Fruit fly (Drosophila melanogaster) whole organism, embryonic: ENCODE data around the gene Oatp33Eb.

ENCODE experiments used
- Bdp1 ChIP-seq: fragments of 200-800 bp; sonication (Bioruptor generic); optimal IDR thresholded peaks from 3 replicates; lab custom pipeline; 2016; ENCODE audit warnings: missing biosample characterization, missing genetic modification characterization
- CG11696 ChIP-seq: fragments of 200-800 bp; sonication (Bioruptor generic); IDR thresholded peaks from 2 replicates; pipeline ENCODE4 v1.3.6; 2022; ENCODE audit warnings: missing biosample characterization, missing genetic modification characterization
- CG13424 ChIP-seq: fragments of 200-800 bp; sonication (Bioruptor generic); optimal IDR thresholded peaks from 2 replicates; lab custom pipeline; 2019; ENCODE audit warnings: missing biosample characterization, mild to moderate bottlenecking, missing genetic modification characterization, moderate library complexity
- CG13894 ChIP-seq: fragments of 200-800 bp; sonication (Bioruptor generic); optimal IDR thresholded peaks from 3 replicates; lab custom pipeline; 2018; ENCODE audit warnings: missing biosample characterization, mild to moderate bottlenecking, missing genetic modification characterization, moderate library complexity
- CG14441 ChIP-seq: fragments of 200-800 bp; sonication (Bioruptor generic); IDR thresholded peaks from 2 replicates; pipeline ENCODE4 v1.3.6; 2022; ENCODE audit warnings: missing biosample characterization, missing genetic modification characterization
- CG15011 ChIP-seq: fragments of 200-800 bp; sonication (Bioruptor generic); optimal IDR thresholded peaks from 3 replicates; lab custom pipeline; 2018; ENCODE audit warnings: missing biosample characterization, mild to moderate bottlenecking, missing genetic modification characterization
- CG15269 ChIP-seq: fragments of 200-800 bp; sonication (Bioruptor generic); optimal IDR thresholded peaks from 2 replicates; lab custom pipeline; 2018; ENCODE audit warnings: missing biosample characterization, mild to moderate bottlenecking, missing genetic modification characterization, moderate library complexity
- CG16815 ChIP-seq: fragments of 200-800 bp; sonication (Bioruptor generic); optimal IDR thresholded peaks from 3 replicates; lab custom pipeline; 2017; ENCODE audit warnings: missing biosample characterization, mild to moderate bottlenecking, missing genetic modification characterization
- CG17361 ChIP-seq: fragments of 200-800 bp; sonication (Bioruptor generic); IDR thresholded peaks from 3 replicates; pipeline ENCODE4 v1.3.6; 2022; ENCODE audit warnings: missing biosample characterization, missing genetic modification characterization
- CG17802 ChIP-seq: fragments of 200-800 bp; sonication (Bioruptor generic); optimal IDR thresholded peaks from 2 replicates; lab custom pipeline; 2018; ENCODE audit warnings: missing biosample characterization, mild to moderate bottlenecking, missing genetic modification characterization, moderate library complexity
- CG17829 ChIP-seq: fragments of 200-800 bp; optimal IDR thresholded peaks from 2 replicates; lab custom pipeline; 2019; ENCODE audit warnings: missing biosample characterization, mild to moderate bottlenecking, missing genetic modification characterization, moderate library complexity
- CG17912 ChIP-seq: fragments of 200-800 bp; sonication (Bioruptor generic); optimal IDR thresholded peaks from 2 replicates; lab custom pipeline; 2018; ENCODE audit warnings: missing biosample characterization, mild to moderate bottlenecking, missing genetic modification characterization
- CG2120 ChIP-seq: fragments of 200-800 bp; sonication (Bioruptor generic); optimal IDR thresholded peaks from 3 replicates; lab custom pipeline; 2016; ENCODE audit warnings: missing biosample characterization, missing genetic modification characterization
- CG2712 ChIP-seq: fragments of 200-800 bp; optimal IDR thresholded peaks from 3 replicates; lab custom pipeline; 2019; ENCODE audit warnings: missing biosample characterization, mild to moderate bottlenecking, missing genetic modification characterization, moderate library complexity
- CG4360 ChIP-seq: fragments of 200-800 bp; sonication (Bioruptor generic); IDR thresholded peaks from 2 replicates; pipeline ENCODE4 v1.3.6; 2022; ENCODE audit warnings: missing biosample characterization, missing genetic modification characterization
- CG6765 ChIP-seq: fragments of 200-800 bp; sonication (Bioruptor generic); optimal IDR thresholded peaks from 3 replicates; lab custom pipeline; 2017; ENCODE audit warnings: missing biosample characterization, mild to moderate bottlenecking, missing genetic modification characterization
- CG8089 ChIP-seq: fragments of 200-800 bp; sonication (Bioruptor generic); optimal IDR thresholded peaks from 3 replicates; lab custom pipeline; 2016; ENCODE audit warnings: missing biosample characterization, missing genetic modification characterization
- CG9817 ChIP-seq: fragments of 200-800 bp; sonication (Bioruptor generic); optimal IDR thresholded peaks from 2 replicates; lab custom pipeline; 2018; ENCODE audit warnings: missing biosample characterization, mild to moderate bottlenecking, missing genetic modification characterization, moderate library complexity
- Chrac-16 ChIP-seq: fragments of 200-800 bp; sonication (Bioruptor generic); optimal IDR thresholded peaks from 3 replicates; lab custom pipeline; 2016; ENCODE audit warnings: missing biosample characterization, missing genetic modification characterization
- CkIIα-i1 ChIP-seq: fragments of 200-800 bp; sonication (Bioruptor generic); IDR thresholded peaks from 2 replicates; pipeline ENCODE4 v1.3.6; 2022; ENCODE audit warnings: missing biosample characterization, missing genetic modification characterization
- Dfd ChIP-seq, 2 experiments: fragments of >200 bp; optimal IDR thresholded peaks; 2 replicates each; lab custom pipeline; 2017; ENCODE audit warnings: missing biosample characterization in 2 of 2, missing genetic modification characterization in 2 of 2
- Fer3 ChIP-seq: fragments of 200-800 bp; sonication (Bioruptor generic); optimal IDR thresholded peaks from 2 replicates; lab custom pipeline; 2018; ENCODE audit warnings: missing biosample characterization, mild to moderate bottlenecking, missing genetic modification characterization, moderate library complexity
- H15 ChIP-seq: fragments of 200-800 bp; sonication (Bioruptor generic); IDR thresholded peaks from 3 replicates; pipeline ENCODE4 v1.3.6; 2022; ENCODE audit warnings: missing biosample characterization, missing genetic modification characterization
- Hand ChIP-seq: fragments of 200-800 bp; sonication (Bioruptor generic); optimal IDR thresholded peaks from 2 replicates; lab custom pipeline; 2017; ENCODE audit warnings: mild to moderate bottlenecking, missing biosample characterization, missing genetic modification reagents, missing genetic modification characterization
- HmgD ChIP-seq: fragments of 200-800 bp; sonication (Bioruptor generic); optimal IDR thresholded peaks from 3 replicates; lab custom pipeline; 2016; ENCODE audit warnings: missing biosample characterization, missing genetic modification characterization
- Hmx ChIP-seq: fragments of 200-800 bp; sonication (Bioruptor generic); optimal IDR thresholded peaks from 2 replicates; lab custom pipeline; 2016; ENCODE audit warnings: missing biosample characterization, missing genetic modification characterization
- Lhr ChIP-seq: fragments of 200-800 bp; sonication (Bioruptor generic); optimal IDR thresholded peaks from 3 replicates; lab custom pipeline; 2017; ENCODE audit warnings: mild to moderate bottlenecking, missing biosample characterization, missing genetic modification reagents, missing genetic modification characterization
- Max ChIP-seq: fragments of 200-800 bp; sonication (Bioruptor generic); optimal IDR thresholded peaks from 2 replicates; lab custom pipeline; 2016; ENCODE audit warnings: missing biosample characterization, mild to moderate bottlenecking, missing genetic modification characterization
- Nf-YB ChIP-seq: fragments of 200-800 bp; sonication (Bioruptor generic); optimal IDR thresholded peaks from 3 replicates; lab custom pipeline; 2019; ENCODE audit warnings: missing biosample characterization, mild to moderate bottlenecking, missing genetic modification characterization, moderate library complexity
- Spps ChIP-seq: fragments of 200-800 bp; sonication (Bioruptor generic); optimal IDR thresholded peaks from 2 replicates; lab custom pipeline; 2018; ENCODE audit warnings: missing biosample characterization, mild to moderate bottlenecking, missing genetic modification characterization
- al ChIP-seq: fragments of 200-800 bp; sonication (Bioruptor generic); IDR thresholded peaks from 2 replicates; pipeline ENCODE4 v1.3.6; 2022; ENCODE audit warnings: missing biosample characterization, missing genetic modification characterization
- ap ChIP-seq: fragments of 200-800 bp; sonication (Bioruptor generic); IDR thresholded peaks from 2 replicates; pipeline ENCODE4 v1.3.6; 2022; ENCODE audit warnings: missing biosample characterization, missing genetic modification characterization
- cas ChIP-seq: fragments of 200-800 bp; sonication (Bioruptor generic); IDR thresholded peaks from 2 replicates; pipeline ENCODE4 v1.3.6; 2022; ENCODE audit warnings: missing biosample characterization, missing genetic modification characterization
- croc ChIP-seq: fragments of 200-800 bp; sonication (Bioruptor generic); conservative IDR thresholded peaks from 3 replicates; pipeline ENCODE4 v1.3.6; 2022; ENCODE audit warnings: missing biosample characterization, missing genetic modification characterization
- exex ChIP-seq: fragments of 200-800 bp; sonication (Bioruptor generic); optimal IDR thresholded peaks from 4 replicates; lab custom pipeline; 2018; ENCODE audit warnings: missing biosample characterization, mild to moderate bottlenecking, missing genetic modification characterization, moderate library complexity
- fd64A ChIP-seq: fragments of 200-800 bp; sonication (Bioruptor generic); optimal IDR thresholded peaks from 3 replicates; lab custom pipeline; 2018; ENCODE audit warnings: missing biosample characterization, mild to moderate bottlenecking, missing genetic modification characterization
- ftz-f1 ChIP-seq: fragments of 200-800 bp; sonication (Bioruptor generic); optimal IDR thresholded peaks from 2 replicates; lab custom pipeline; 2016; ENCODE audit warnings: missing biosample characterization, missing genetic modification characterization
- gsb-n ChIP-seq: fragments of 200-800 bp; sonication (Bioruptor generic); optimal IDR thresholded peaks from 3 replicates; lab custom pipeline; 2018; ENCODE audit warnings: missing biosample characterization, mild to moderate bottlenecking, missing genetic modification characterization
- luna ChIP-seq: fragments of 200-800 bp; sonication (Bioruptor generic); optimal IDR thresholded peaks from 2 replicates; lab custom pipeline; 2016; ENCODE audit warnings: missing biosample characterization, missing genetic modification characterization
- mam ChIP-seq: fragments of 200-800 bp; sonication (Bioruptor generic); optimal IDR thresholded peaks from 3 replicates; lab custom pipeline; 2016; ENCODE audit warnings: missing biosample characterization, missing genetic modification characterization
- pan ChIP-seq, 4 experiments: fragments of >200 bp in 3 of 4; fragments of 200-800 bp in 1 of 4; sonication (Bioruptor generic) in 1 of 4; optimal IDR thresholded peaks in 3 of 4; IDR thresholded peaks in 1 of 4; 2 replicates each; pipeline versions ENCODE4 v1.3.6 to Lab custom; 2017 to 2022; ENCODE audit warnings: missing biosample characterization in 2 of 4, missing genetic modification characterization in 2 of 4, mixed read lengths in 1 of 4
- pnt ChIP-seq: fragments of 200-800 bp; sonication (Bioruptor generic); optimal IDR thresholded peaks from 3 replicates; lab custom pipeline; 2016; ENCODE audit warnings: missing biosample characterization, missing genetic modification characterization
- run ChIP-seq: fragments of 200-800 bp; sonication (Bioruptor generic); optimal IDR thresholded peaks from 3 replicates; lab custom pipeline; 2018; ENCODE audit warnings: missing biosample characterization, mild to moderate bottlenecking, missing genetic modification characterization
- salm ChIP-seq: fragments of 200-800 bp; sonication (Bioruptor generic); optimal IDR thresholded peaks from 2 replicates; lab custom pipeline; 2018; ENCODE audit warnings: missing biosample characterization, mild to moderate bottlenecking, missing genetic modification characterization
- sd ChIP-seq: fragments of 200-800 bp; sonication (Bioruptor generic); optimal IDR thresholded peaks from 3 replicates; lab custom pipeline; 2018; ENCODE audit warnings: missing biosample characterization, mild to moderate bottlenecking, missing genetic modification characterization, moderate library complexity
- ssp ChIP-seq: fragments of 200-800 bp; sonication (Bioruptor generic); IDR thresholded peaks from 2 replicates; pipeline ENCODE4 v1.3.6; 2022; ENCODE audit warnings: missing biosample characterization, missing genetic modification characterization
- tgo ChIP-seq: fragments of 200-800 bp; sonication (Bioruptor generic); IDR thresholded peaks from 3 replicates; pipeline ENCODE4 v1.3.6; 2022; ENCODE audit warnings: missing biosample characterization, missing genetic modification characterization
- tin ChIP-seq: fragments of 200-800 bp; sonication (Bioruptor generic); optimal IDR thresholded peaks from 3 replicates; lab custom pipeline; 2016; ENCODE audit warnings: missing biosample characterization, missing genetic modification characterization
- ttk ChIP-seq: fragments of 200-800 bp; sonication (Bioruptor generic); IDR thresholded peaks from 2 replicates; pipeline ENCODE4 v2.1.2; 2022; ENCODE audit warnings: missing biosample characterization, missing genetic modification characterization

The Oatp33Eb gene

dm6 chr2L:12483866-12484554 is 35.7 kb downstream of the Oatp33Eb start (continued):
- peak; percentile 86 for TF ChIP-seq gsb-n (tag; lab: Kevin White, UChicago)
- no peak for TF ChIP-seq ssp (GFP tag; lab: Robert Waterston, UW)
- peak; percentile 70 for TF ChIP-seq ap (GFP tag; lab: Robert Waterston, UW)
- TF ChIP-seq cas (GFP tag; lab: Robert Waterston, UW): 0 out of 2 replicates have a peak, but pooled peaks have one; percentile 11
- TF ChIP-seq CG14441 (GFP tag; lab: Robert Waterston, UW): peak; percentile 88
- TF ChIP-seq CG13424 (tag; lab: Kevin White, UChicago): peak; percentile 94
- no peak for TF ChIP-seq Bdp1 (GFP tag; lab: Kevin White, UChicago)
- peak; percentile 94 for TF ChIP-seq CG15269 (tag; lab: Kevin White, UChicago)
- peak; percentile 76 for TF ChIP-seq CG16815 (GFP tag; lab: Kevin White, UChicago)
- 0 out of 2 replicates have a peak, but pooled peaks have one; percentile 25 for TF ChIP-seq CG11696 (GFP tag; lab: Robert Waterston, UW)
- peak; percentile 92 for TF ChIP-seq CG9817 (tag; lab: Kevin White, UChicago)
- TF ChIP-seq Hmx (GFP tag; lab: Kevin White, UChicago): peak; percentile 85
- peak; percentile 75 for TF ChIP-seq fd64A (GFP tag; lab: Kevin White, UChicago)
- TF ChIP-seq CG13894: peak; percentile 86
- peak; percentile 88 for TF ChIP-seq salm (tag; lab: Kevin White, UChicago)
- peak; percentile 68 for TF ChIP-seq CG17802
- peak; percentile 72 for TF ChIP-seq Nf-YB (GFP tag; lab: Kevin White, UChicago)
- peak; percentile 52 for TF ChIP-seq sd (tag; lab: Kevin White, UChicago)
- peak; percentile 68; the same call in 1 of the 2 replicates for TF ChIP-seq al
- peak; percentile 87 for TF ChIP-seq CG2712
- TF ChIP-seq luna (GFP tag; lab: Kevin White, UChicago): peak; percentile 85
- peak; percentile 79 for TF ChIP-seq Max (GFP tag; lab: Kevin White, UChicago)
- TF ChIP-seq tin (GFP tag; lab: Kevin White, UChicago): peak; percentile 91
- peak; percentile 91 for TF ChIP-seq CG17361 (GFP tag; lab: Robert Waterston, UW)
- TF ChIP-seq CG8089 (GFP tag; lab: Kevin White, UChicago): peak; percentile 91
- TF ChIP-seq croc (GFP tag; lab: Robert Waterston, UW): peak; percentile 82
- TF ChIP-seq Spps: peak; percentile 72
- TF ChIP-seq run (tag; lab: Kevin White, UChicago): peak; percentile 87
- TF ChIP-seq Hand (GFP tag; lab: Kevin White, UChicago): peak; percentile 80
- peak; percentile 76 for TF ChIP-seq CG15011 (GFP tag; lab: Kevin White, UChicago)
- TF ChIP-seq Chrac-16 (GFP tag; lab: Kevin White, UChicago): peak; percentile 86
- TF ChIP-seq CG17912 (GFP tag; lab: Kevin White, UChicago): peak; percentile 54
- TF ChIP-seq CG2120 (GFP tag; lab: Kevin White, UChicago): peak; percentile 92
- TF ChIP-seq exex (tag; lab: Kevin White, UChicago): peak; percentile 55
- no peak for TF ChIP-seq CkIIα-i1 (GFP tag; lab: Robert Waterston, UW)
- no peak; the same call in 1 of the 2 replicates for TF ChIP-seq CG4360 (GFP tag; lab: Robert Waterston, UW)
- no peak for TF ChIP-seq ftz-f1
- TF ChIP-seq HmgD (GFP tag; lab: Kevin White, UChicago): peak; percentile 46
- TF ChIP-seq Dfd (GFP tag; optimal IDR thresholded peaks at IDR 0.05; lab: Kevin White, UChicago): no peak
- peak; percentile 92 for TF ChIP-seq Fer3 (tag; lab: Kevin White, UChicago)
- TF ChIP-seq H15: peak; percentile 80
- TF ChIP-seq tgo (GFP tag; lab: Robert Waterston, UW): peak; percentile 88
- TF ChIP-seq pan (optimal IDR thresholded peaks at IDR 0.05; lab: Kevin White, UChicago): no peak
- TF ChIP-seq pan (GFP tag; optimal IDR thresholded peaks at IDR 0.05 in 1 of 2, IDR thresholded peaks at IDR 0.05 in 1 of 2): peak in 1 of 2 experiments; percentile 91
- TF ChIP-seq pnt (GFP tag; lab: Kevin White, UChicago): peak; percentile 90
- no peak; the same call in 1 of the 2 replicates for TF ChIP-seq ttk (GFP tag; lab: Robert Waterston, UW)
- TF ChIP-seq CG6765 (GFP tag; lab: Kevin White, UChicago): peak; percentile 76
- TF ChIP-seq Lhr (GFP tag; lab: Kevin White, UChicago): peak; percentile 50
- peak; percentile 93 for TF ChIP-seq mam (GFP tag; lab: Kevin White, UChicago)
- peak; percentile 84 for TF ChIP-seq CG17829 (tag; lab: Kevin White, UChicago)
